Fruit fly (Drosophila melanogaster) whole organism, embryonic: Measurements from ENCODE around the gene brat.
A peak's percentile ranks its signal among the peaks of the same experiment; 100 is the strongest.

Experiments
- Adf1 ChIP-seq: fragments of 200-800 bp; sonication (Bioruptor generic); IDR thresholded peaks from 2 replicates; pipeline ENCODE4 v1.3.6; 2022; ENCODE audit warnings: missing biosample characterization, missing genetic modification characterization
- Awh ChIP-seq: fragments of 200-800 bp; sonication (Bioruptor generic); IDR thresholded peaks from 2 replicates; pipeline ENCODE4, ENCODE4 v1.3.6; 2022; ENCODE audit warnings: missing biosample characterization, missing genetic modification characterization
- B-H1 ChIP-seq: fragments of 200-800 bp; sonication (Bioruptor generic); IDR thresholded peaks from 3 replicates; pipeline ENCODE4 v1.3.6; 2022; ENCODE audit warnings: missing biosample characterization, missing genetic modification characterization
- Bteb2 ChIP-seq: fragments of 200-800 bp; sonication (Bioruptor generic); optimal IDR thresholded peaks from 2 replicates; lab custom pipeline; 2016; ENCODE audit warnings: missing biosample characterization, missing genetic modification characterization
- CG10431 ChIP-seq: fragments of 200-800 bp; sonication (Bioruptor generic); optimal IDR thresholded peaks from 3 replicates; lab custom pipeline; 2018; ENCODE audit warnings: missing biosample characterization, mild to moderate bottlenecking, missing genetic modification characterization
- CG10462 ChIP-seq: fragments of 200-800 bp; sonication (Bioruptor generic); optimal IDR thresholded peaks from 2 replicates; lab custom pipeline; 2016; ENCODE audit warnings: missing biosample characterization, missing genetic modification characterization
- CG10565 ChIP-seq: fragments of 200-800 bp; sonication (Bioruptor generic); optimal IDR thresholded peaks from 3 replicates; lab custom pipeline; 2016; ENCODE audit warnings: missing biosample characterization, mild to moderate bottlenecking, missing genetic modification characterization
- CG11723 ChIP-seq: fragments of 200-800 bp; sonication (Bioruptor generic); optimal IDR thresholded peaks from 2 replicates; lab custom pipeline; 2017; ENCODE audit warnings: missing biosample characterization, mild to moderate bottlenecking, missing genetic modification characterization
- CG12219 ChIP-seq: fragments of 200-800 bp; sonication (Bioruptor generic); optimal IDR thresholded peaks from 3 replicates; lab custom pipeline; 2018; ENCODE audit warnings: missing biosample characterization, mild to moderate bottlenecking, missing genetic modification characterization
- CG12391 ChIP-seq: fragments of 200-800 bp; sonication (Bioruptor generic); optimal IDR thresholded peaks from 3 replicates; lab custom pipeline; 2018; ENCODE audit warnings: missing biosample characterization, mild to moderate bottlenecking, missing genetic modification characterization, moderate library complexity
- CG14710 ChIP-seq: fragments of 200-800 bp; sonication (Bioruptor generic); optimal IDR thresholded peaks from 3 replicates; lab custom pipeline; 2019; ENCODE audit warnings: missing biosample characterization, mild to moderate bottlenecking, missing genetic modification characterization, moderate library complexity
- CG15269 ChIP-seq: fragments of 200-800 bp; sonication (Bioruptor generic); optimal IDR thresholded peaks from 2 replicates; lab custom pipeline; 2018; ENCODE audit warnings: missing biosample characterization, mild to moderate bottlenecking, missing genetic modification characterization, moderate library complexity
- CG15696 ChIP-seq: fragments of 200-800 bp; sonication (Bioruptor generic); optimal IDR thresholded peaks from 2 replicates; lab custom pipeline; 2019; ENCODE audit warnings: missing biosample characterization, mild to moderate bottlenecking, missing genetic modification characterization, moderate library complexity
- CG17328 ChIP-seq: fragments of 200-800 bp; sonication (Bioruptor generic); IDR thresholded peaks from 2 replicates; pipeline ENCODE4 v1.3.6; 2022; ENCODE audit warnings: missing biosample characterization, missing genetic modification characterization
- CG17912 ChIP-seq: fragments of 200-800 bp; sonication (Bioruptor generic); optimal IDR thresholded peaks from 2 replicates; lab custom pipeline; 2018; ENCODE audit warnings: missing biosample characterization, mild to moderate bottlenecking, missing genetic modification characterization
- CG18011 ChIP-seq: fragments of 200-800 bp; sonication (Bioruptor generic); optimal IDR thresholded peaks from 2 replicates; lab custom pipeline; 2017; ENCODE audit warnings: missing biosample characterization, missing genetic modification characterization, mild to moderate bottlenecking, moderate library complexity, missing genotype
- CG31441 ChIP-seq: fragments of 200-800 bp; sonication (Bioruptor generic); IDR thresholded peaks from 2 replicates; pipeline ENCODE4 v1.3.6; 2022; ENCODE audit warnings: missing biosample characterization, missing genetic modification characterization
- CG32767 ChIP-seq: fragments of 200-800 bp; sonication (Bioruptor generic); IDR thresholded peaks from 2 replicates; pipeline ENCODE4 v1.3.6; 2022; ENCODE audit warnings: missing biosample characterization, missing genetic modification characterization
- CG34422 ChIP-seq: fragments of 200-800 bp; sonication (Bioruptor generic); IDR thresholded peaks from 3 replicates; pipeline ENCODE4 v1.3.6; 2022; ENCODE audit warnings: missing biosample characterization, missing genetic modification characterization
- CG4360 ChIP-seq: fragments of 200-800 bp; sonication (Bioruptor generic); IDR thresholded peaks from 2 replicates; pipeline ENCODE4 v1.3.6; 2022; ENCODE audit warnings: missing biosample characterization, missing genetic modification characterization
- CG6689 ChIP-seq: fragments of 200-800 bp; sonication (Bioruptor generic); IDR thresholded peaks from 2 replicates; pipeline ENCODE4 v1.3.6; 2022; ENCODE audit warnings: missing biosample characterization, missing genetic modification characterization
- CG7357 ChIP-seq: fragments of 200-800 bp; sonication (Bioruptor generic); IDR thresholded peaks from 3 replicates; pipeline ENCODE4 v1.3.6; 2022; ENCODE audit warnings: missing biosample characterization, missing genetic modification characterization
- Deaf1 ChIP-seq: fragments of 200-800 bp; optimal IDR thresholded peaks from 3 replicates; lab custom pipeline; 2019; ENCODE audit warnings: missing biosample characterization, mild to moderate bottlenecking, missing genetic modification characterization, moderate library complexity
- Dfd ChIP-seq, 2 experiments: fragments of >200 bp; optimal IDR thresholded peaks; 2 replicates each; lab custom pipeline; 2017; ENCODE audit warnings: missing biosample characterization in 2 of 2, missing genetic modification characterization in 2 of 2
- E2f2 ChIP-seq: fragments of 200-800 bp; sonication (Bioruptor generic); IDR thresholded peaks from 2 replicates; pipeline ENCODE4 v1.3.6; 2022; ENCODE audit warnings: missing biosample characterization, missing genetic modification characterization
- Fer1 ChIP-seq: fragments of 200-800 bp; sonication (Bioruptor generic); optimal IDR thresholded peaks from 2 replicates; lab custom pipeline; 2017; ENCODE audit warnings: missing biosample characterization, mild to moderate bottlenecking, missing genetic modification characterization
- Hand ChIP-seq: fragments of 200-800 bp; sonication (Bioruptor generic); optimal IDR thresholded peaks from 2 replicates; lab custom pipeline; 2017; ENCODE audit warnings: mild to moderate bottlenecking, missing biosample characterization, missing genetic modification reagents, missing genetic modification characterization
- Hr78 ChIP-seq, 2 experiments: fragments of 200-800 bp in 1 of 2; fragments of >200 bp in 1 of 2; sonication (Bioruptor generic) in 1 of 2; optimal IDR thresholded peaks; 2 replicates each; lab custom pipeline; 2017 to 2019; ENCODE audit warnings: missing biosample characterization in 2 of 2, missing genetic modification characterization in 2 of 2, mild to moderate bottlenecking in 1 of 2, moderate library complexity in 1 of 2
- Hsf ChIP-seq: fragments of 200-800 bp; sonication (Bioruptor generic); optimal IDR thresholded peaks from 3 replicates; lab custom pipeline; 2016; ENCODE audit warnings: missing biosample characterization, missing genetic modification characterization
- Med ChIP-seq: fragments of 200-800 bp; sonication (Bioruptor generic); peaks from one replicate; lab custom pipeline; 2016; ENCODE audit warnings: missing biosample characterization, missing genetic modification characterization, mild to moderate bottlenecking, inconsistent platforms, moderate library complexity
- Meics ChIP-seq: fragments of 200-800 bp; sonication (Bioruptor generic); optimal IDR thresholded peaks from 2 replicates; lab custom pipeline; 2017; ENCODE audit warnings: missing biosample characterization, mild to moderate bottlenecking, missing genetic modification characterization
- Oli ChIP-seq: fragments of 200-800 bp; sonication (Bioruptor generic); optimal IDR thresholded peaks from 2 replicates; lab custom pipeline; 2018; ENCODE audit warnings: missing biosample characterization, mild to moderate bottlenecking, missing genetic modification characterization, moderate library complexity
- Opbp ChIP-seq: fragments of 200-800 bp; sonication (Bioruptor generic); IDR thresholded peaks from 3 replicates; pipeline ENCODE4 v1.3.6; 2022; ENCODE audit warnings: missing biosample characterization, missing genetic modification characterization; ENCODE audit not compliant: partially characterized antibody
- Scr ChIP-seq: fragments of 200-800 bp; sonication (Bioruptor generic); IDR thresholded peaks from 2 replicates; pipeline ENCODE4 v1.3.6; 2022; ENCODE audit warnings: missing biosample characterization, missing genetic modification characterization; ENCODE audit not compliant: partially characterized antibody
- Vsx1 ChIP-seq: fragments of 200-800 bp; sonication (Bioruptor generic); optimal IDR thresholded peaks from 2 replicates; lab custom pipeline; 2017; ENCODE audit warnings: missing biosample characterization, mild to moderate bottlenecking, missing genetic modification characterization, missing genetic modification reagents
- Xrp1 ChIP-seq: fragments of 200-800 bp; sonication (Bioruptor generic); IDR thresholded peaks from 2 replicates; pipeline ENCODE4 v1.3.6; 2022; ENCODE audit warnings: missing biosample characterization, missing genetic modification characterization
- YL-1 ChIP-seq: fragments of 200-800 bp; sonication (Bioruptor generic); optimal IDR thresholded peaks from 3 replicates; lab custom pipeline; 2017; ENCODE audit warnings: missing biosample characterization, mild to moderate bottlenecking, missing genetic modification characterization
- caup ChIP-seq: fragments of 200-800 bp; sonication (Bioruptor generic); optimal IDR thresholded peaks from 3 replicates; lab custom pipeline; 2017; ENCODE audit warnings: missing biosample characterization, mild to moderate bottlenecking, missing genetic modification characterization, moderate library complexity; ENCODE audit not compliant: severe bottlenecking
- chn ChIP-seq: fragments of 200-800 bp; sonication (Bioruptor generic); optimal IDR thresholded peaks from 2 replicates; lab custom pipeline; 2016; ENCODE audit warnings: missing biosample characterization, missing genetic modification characterization
- crc ChIP-seq: fragments of 200-800 bp; sonication (Bioruptor generic); optimal IDR thresholded peaks from 2 replicates; lab custom pipeline; 2016; ENCODE audit warnings: missing biosample characterization, missing genetic modification characterization
- croc ChIP-seq: fragments of 200-800 bp; sonication (Bioruptor generic); conservative IDR thresholded peaks from 3 replicates; pipeline ENCODE4 v1.3.6; 2022; ENCODE audit warnings: missing biosample characterization, missing genetic modification characterization
- gcm ChIP-seq: fragments of 200-800 bp; sonication (Bioruptor generic); optimal IDR thresholded peaks from 2 replicates; lab custom pipeline; 2019; ENCODE audit warnings: missing biosample characterization, mild to moderate bottlenecking, missing genetic modification characterization, moderate library complexity
- knrl ChIP-seq: fragments of 200-800 bp; sonication (Bioruptor generic); IDR thresholded peaks from 3 replicates; pipeline ENCODE4 v1.3.6; 2022; ENCODE audit warnings: missing biosample characterization, missing genetic modification characterization; ENCODE audit not compliant: partially characterized antibody
- ro ChIP-seq: fragments of 200-800 bp; sonication (Bioruptor generic); IDR thresholded peaks from 2 replicates; pipeline ENCODE4 v1.3.6; 2022; ENCODE audit warnings: missing biosample characterization, missing genetic modification characterization
- shn ChIP-seq: fragments of 200-800 bp; sonication (Bioruptor generic); optimal IDR thresholded peaks from 3 replicates; lab custom pipeline; 2016; ENCODE audit warnings: missing biosample characterization, missing genetic modification characterization
- sisA ChIP-seq: fragments of 200-800 bp; sonication (Bioruptor generic); IDR thresholded peaks from 2 replicates; pipeline ENCODE4 v1.3.6; 2022; ENCODE audit warnings: missing biosample characterization, missing genetic modification characterization
- trem ChIP-seq: fragments of 200-800 bp; optimal IDR thresholded peaks from 3 replicates; lab custom pipeline; 2019; ENCODE audit warnings: missing biosample characterization, mild to moderate bottlenecking, missing genetic modification characterization, moderate library complexity
- ttk ChIP-seq: fragments of 200-800 bp; sonication (Bioruptor generic); IDR thresholded peaks from 2 replicates; pipeline ENCODE4 v2.1.2; 2022; ENCODE audit warnings: missing biosample characterization, missing genetic modification characterization

brat gene

dm6 chr2L:19133465-19134365 is at the start of gene brat (continued):
- 0 out of 2 replicates have a peak, but pooled peaks have one; percentile 44 for TF ChIP-seq CG17328 (GFP tag; lab: Robert Waterston, UW)
- TF ChIP-seq CG4360 (GFP tag; lab: Robert Waterston, UW), result no peak
- peak; percentile 56 for TF ChIP-seq CG15696 (tag; lab: Kevin White, UChicago)
- TF ChIP-seq gcm, result no peak
- peak; percentile 80 for TF ChIP-seq Med (GFP tag; lab: Kevin White, UChicago)
- TF ChIP-seq CG12391 (tag; lab: Kevin White, UChicago), result peak; percentile 59
- peak; percentile 62 for TF ChIP-seq shn (GFP tag; lab: Kevin White, UChicago)
- TF ChIP-seq knrl (GFP tag; lab: Robert Waterston, UW), result peak; percentile 92
- peak; percentile 87; the same call in 2 of the 3 replicates for TF ChIP-seq Opbp
- no peak for TF ChIP-seq CG17912
- TF ChIP-seq Awh (GFP tag; lab: Robert Waterston, UW), result no peak
- TF ChIP-seq CG11723 (GFP tag; lab: Kevin White, UChicago), result no peak
- no peak for TF ChIP-seq CG32767 (GFP tag; lab: Robert Waterston, UW)
- TF ChIP-seq ro (GFP tag; lab: Robert Waterston, UW), result no peak
- TF ChIP-seq B-H1, result no peak
- peak; percentile 4 for TF ChIP-seq crc (GFP tag; lab: Kevin White, UChicago)
- no peak for TF ChIP-seq CG10565 (GFP tag; lab: Kevin White, UChicago)
- TF ChIP-seq Dfd (GFP tag; optimal IDR thresholded peaks at IDR 0.05; lab: Kevin White, UChicago), result no peak
- peak; percentile 33; the same call in 1 of the 2 replicates for TF ChIP-seq Xrp1 (GFP tag; lab: Robert Waterston, UW)
- TF ChIP-seq CG34422, result 0 out of 3 replicates have a peak, but pooled peaks have one; percentile 56
- TF ChIP-seq CG10462, result no peak
- peak; percentile 43 for TF ChIP-seq CG18011 (GFP tag; lab: Kevin White, UChicago)
- TF ChIP-seq Hand, result no peak
- 0 out of 2 replicates have a peak, but pooled peaks have one; percentile 12 for TF ChIP-seq Adf1 (GFP tag; lab: Robert Waterston, UW)
- peak; percentile 19 for TF ChIP-seq Deaf1
- TF ChIP-seq sisA (GFP tag; lab: Robert Waterston, UW), result no peak
- no peak for TF ChIP-seq CG10431
- TF ChIP-seq Fer1 (GFP tag; lab: Kevin White, UChicago), result peak; percentile 25
- TF ChIP-seq CG6689, result no peak; the same call in 1 of the 2 replicates
- no peak for TF ChIP-seq Vsx1 (GFP tag; lab: Kevin White, UChicago)
- no peak for TF ChIP-seq caup (GFP tag; lab: Kevin White, UChicago)
- TF ChIP-seq YL-1, result peak; percentile 40
- TF ChIP-seq Scr, result peak; percentile 96
- no peak for TF ChIP-seq croc
- peak; percentile 69 for TF ChIP-seq CG7357 (GFP tag; lab: Robert Waterston, UW)
- peak; percentile 61 for TF ChIP-seq E2f2 (GFP tag; lab: Robert Waterston, UW)
- peak; percentile 5 for TF ChIP-seq chn
- peak; percentile 67 for TF ChIP-seq Hsf (GFP tag; lab: Kevin White, UChicago)
- TF ChIP-seq CG15269 (tag; lab: Kevin White, UChicago), result peak; percentile 0
- TF ChIP-seq ttk, result no peak
- no peak for TF ChIP-seq CG12219 (GFP tag; lab: Kevin White, UChicago)
- peak; percentile 85 for TF ChIP-seq trem
- peak; percentile 27 for TF ChIP-seq Meics (GFP tag; lab: Kevin White, UChicago)
- peak; percentile 75 for TF ChIP-seq CG14710 (tag; lab: Kevin White, UChicago)
- peak; percentile 35 for TF ChIP-seq Bteb2 (GFP tag; lab: Kevin White, UChicago)
- TF ChIP-seq CG31441, result peak; percentile 38; the same call in 1 of the 2 replicates
- no peak for TF ChIP-seq Hr78 (GFP tag; optimal IDR thresholded peaks at IDR 0.05; lab: Kevin White, UChicago)
- TF ChIP-seq Oli (tag; lab: Kevin White, UChicago), result peak; percentile 16
